Worm (Caenorhabditis elegans) whole organism, young adult: Measurements from ENCODE around the gene srt-68.

Source experiments
- C06A6.2 ChIP-seq: fragments of 200-800 bp; sonication (Bioruptor generic); conservative IDR thresholded peaks from 2 replicates; pipeline ENCODE4 v1.3.6; 2022; ENCODE audit warnings: missing genetic modification characterization, missing compliant biosample characterization
- D2030.7 ChIP-seq: fragments of 200-800 bp; sonication (Bioruptor generic); IDR thresholded peaks from 2 replicates; pipeline ENCODE4 v1.3.6; 2022; ENCODE audit warnings: missing genetic modification reagents, missing genetic modification characterization, missing compliant biosample characterization
- F23B12.7 ChIP-seq: sonication (generic microtip); optimal IDR thresholded peaks from 2 replicates; lab custom pipeline; 2017; ENCODE audit warnings: missing genetic modification characterization, mild to moderate bottlenecking, missing compliant biosample characterization, antibody characterized with exemption, moderate library complexity; ENCODE audit not compliant: insufficient read depth
- F33H1.4 ChIP-seq: fragments of 200-800 bp; sonication (Bioruptor generic); IDR thresholded peaks from 2 replicates; pipeline ENCODE4 v1.3.6; 2022; ENCODE audit warnings: missing genetic modification reagents, missing genetic modification characterization, missing compliant biosample characterization
- F39B2.1 ChIP-seq: fragments of 200-800 bp; sonication (Bioruptor generic); IDR thresholded peaks from 2 replicates; pipeline ENCODE4 v1.3.6; 2022; ENCODE audit warnings: missing genetic modification reagents, missing genetic modification characterization, missing compliant biosample characterization
- F55B11.4 ChIP-seq: sonication (generic microtip); optimal IDR thresholded peaks from 2 replicates; lab custom pipeline; 2016; ENCODE audit warnings: missing compliant biosample characterization, missing genetic modification characterization, borderline replicate concordance; ENCODE audit not compliant: insufficient read depth
- Y53G8AR.9 ChIP-seq: fragments of 200-800 bp; sonication (Bioruptor generic); conservative IDR thresholded peaks from 2 replicates; pipeline ENCODE4 v1.3.6; 2022; ENCODE audit warnings: missing genetic modification reagents, missing genetic modification characterization, missing compliant biosample characterization
- ZK185.1 ChIP-seq: sonication (generic microtip); optimal IDR thresholded peaks from 2 replicates; lab custom pipeline; 2016; ENCODE audit warnings: mild to moderate bottlenecking, missing genetic modification characterization, missing compliant biosample characterization; ENCODE audit not compliant: poor library complexity, severe bottlenecking
- akir-1 ChIP-seq: fragments of 200-800 bp; sonication (Bioruptor generic); optimal IDR thresholded peaks from 2 replicates; lab custom pipeline; 2018; ENCODE audit warnings: mild to moderate bottlenecking, missing genetic modification characterization, moderate library complexity, missing compliant biosample characterization
- ama-1 ChIP-seq, 3 experiments: fragments of 150-350 bp in 1 of 3; sonication (generic microtip) in 2 of 3; optimal IDR thresholded peaks; 2 replicates each; lab custom pipeline; 2014 to 2018; ENCODE audit warnings: missing biosample characterization in 2 of 3, missing genetic modification characterization in 2 of 3, missing genetic modification reagents in 2 of 3
- cebp-1 ChIP-seq, 2 experiments: fragments of 200-800 bp in 1 of 2; sonication (Bioruptor generic) in 1 of 2; sonication (generic microtip) in 1 of 2; IDR thresholded peaks in 1 of 2; optimal IDR thresholded peaks in 1 of 2; 2 replicates each; pipeline versions ENCODE4 v1.3.6 to Lab custom; 2017 to 2022; ENCODE audit warnings: missing compliant biosample characterization in 2 of 2, missing genetic modification characterization in 2 of 2, mild to moderate bottlenecking in 1 of 2, missing genetic modification reagents in 1 of 2, moderate library complexity in 1 of 2
- dox-1 ChIP-seq: fragments of 200-800 bp; sonication (Bioruptor generic); IDR thresholded peaks from 2 replicates; pipeline ENCODE4 v1.3.6; 2022; ENCODE audit warnings: missing genetic modification reagents, missing genetic modification characterization, missing compliant biosample characterization
- hrde-1 ChIP-seq: sonication (generic microtip); optimal IDR thresholded peaks from 2 replicates; lab custom pipeline; 2016; ENCODE audit warnings: missing genetic modification characterization, mild to moderate bottlenecking, missing compliant biosample characterization, moderate library complexity, missing genotype, missing genetic modification reagents, borderline replicate concordance
- let-607 ChIP-seq, 2 experiments: fragments of 200-800 bp in 1 of 2; sonication (Bioruptor generic) in 1 of 2; sonication (generic microtip) in 1 of 2; optimal IDR thresholded peaks; 2 replicates each; lab custom pipeline; 2016 to 2018; ENCODE audit warnings: mild to moderate bottlenecking in 2 of 2, missing compliant biosample characterization in 2 of 2, missing genetic modification characterization in 2 of 2, moderate library complexity in 2 of 2, missing genotype in 1 of 2
- lin-35 ChIP-seq, 3 experiments: fragments of 150-350 bp in 2 of 3; sonication (generic microtip) in 1 of 3; optimal IDR thresholded peaks; 2 replicates each; lab custom pipeline; 2014 to 2018; ENCODE audit warnings: missing biosample characterization in 3 of 3, missing genetic modification characterization in 3 of 3, missing genetic modification reagents in 3 of 3
- lin-54 ChIP-seq: fragments of 200-800 bp; sonication (Bioruptor generic); optimal IDR thresholded peaks from 2 replicates; lab custom pipeline; 2018; ENCODE audit warnings: mild to moderate bottlenecking, missing genetic modification characterization, missing compliant biosample characterization
- lsl-1 ChIP-seq: fragments of 200-800 bp; sonication (Bioruptor generic); optimal IDR thresholded peaks from 2 replicates; lab custom pipeline; 2018; ENCODE audit warnings: mild to moderate bottlenecking, missing genetic modification characterization, moderate library complexity, missing compliant biosample characterization
- madf-3 ChIP-seq: fragments of 200-800 bp; sonication (Bioruptor generic); IDR thresholded peaks from 2 replicates; pipeline ENCODE4 v1.3.6; 2022; ENCODE audit warnings: missing genetic modification reagents, missing genetic modification characterization, missing compliant biosample characterization
- madf-6 ChIP-seq: fragments of 200-800 bp; sonication (Bioruptor generic); IDR thresholded peaks from 2 replicates; pipeline ENCODE4 v1.3.6; 2022; ENCODE audit warnings: missing genetic modification reagents, missing genetic modification characterization, missing compliant biosample characterization
- madf-8 ChIP-seq: fragments of 200-800 bp; sonication (Bioruptor generic); conservative IDR thresholded peaks from 2 replicates; pipeline ENCODE4 v1.3.6; 2022; ENCODE audit warnings: missing genetic modification reagents, missing genetic modification characterization, missing compliant biosample characterization
- mcd-1 ChIP-seq: fragments of 200-800 bp; sonication (Bioruptor generic); IDR thresholded peaks from 2 replicates; pipeline ENCODE4 v1.3.6; 2022; ENCODE audit warnings: missing genetic modification reagents, missing genetic modification characterization, missing compliant biosample characterization
- nfyb-1 ChIP-seq: fragments of 200-800 bp; sonication (Bioruptor generic); IDR thresholded peaks from 2 replicates; pipeline ENCODE4 v1.3.6; 2022; ENCODE audit warnings: missing genetic modification reagents, missing genetic modification characterization, missing compliant biosample characterization
- nhr-80 ChIP-seq: sonication (generic microtip); optimal IDR thresholded peaks from 2 replicates; lab custom pipeline; 2016; ENCODE audit warnings: missing genetic modification characterization, missing compliant biosample characterization
- pbrm-1 ChIP-seq: fragments of 200-800 bp; sonication (Bioruptor generic); IDR thresholded peaks from 2 replicates; pipeline ENCODE4 v1.3.6; 2022; ENCODE audit warnings: missing genetic modification reagents, missing genetic modification characterization, missing compliant biosample characterization
- rcor-1 ChIP-seq: fragments of 200-800 bp; sonication (Bioruptor generic); IDR thresholded peaks from 2 replicates; pipeline ENCODE4 v1.3.6; 2022; ENCODE audit warnings: missing genetic modification reagents, missing genetic modification characterization, missing compliant biosample characterization
- snpc-3.4 ChIP-seq: sonication (generic microtip); optimal IDR thresholded peaks from 2 replicates; lab custom pipeline; 2017; ENCODE audit warnings: missing genetic modification characterization, mild to moderate bottlenecking, missing compliant biosample characterization, antibody characterized with exemption, moderate library complexity, missing genotype, missing genetic modification reagents
- tbp1 ChIP-seq: fragments of 200-800 bp; sonication (Bioruptor generic); optimal IDR thresholded peaks from 2 replicates; lab custom pipeline; 2018; ENCODE audit warnings: mild to moderate bottlenecking, missing genetic modification characterization, missing compliant biosample characterization
- ztf-18 ChIP-seq: sonication (generic microtip); optimal IDR thresholded peaks from 2 replicates; lab custom pipeline; 2016; ENCODE audit warnings: missing genotype, mild to moderate bottlenecking, missing genetic modification characterization, missing compliant biosample characterization

Gene srt-68

DNA sequence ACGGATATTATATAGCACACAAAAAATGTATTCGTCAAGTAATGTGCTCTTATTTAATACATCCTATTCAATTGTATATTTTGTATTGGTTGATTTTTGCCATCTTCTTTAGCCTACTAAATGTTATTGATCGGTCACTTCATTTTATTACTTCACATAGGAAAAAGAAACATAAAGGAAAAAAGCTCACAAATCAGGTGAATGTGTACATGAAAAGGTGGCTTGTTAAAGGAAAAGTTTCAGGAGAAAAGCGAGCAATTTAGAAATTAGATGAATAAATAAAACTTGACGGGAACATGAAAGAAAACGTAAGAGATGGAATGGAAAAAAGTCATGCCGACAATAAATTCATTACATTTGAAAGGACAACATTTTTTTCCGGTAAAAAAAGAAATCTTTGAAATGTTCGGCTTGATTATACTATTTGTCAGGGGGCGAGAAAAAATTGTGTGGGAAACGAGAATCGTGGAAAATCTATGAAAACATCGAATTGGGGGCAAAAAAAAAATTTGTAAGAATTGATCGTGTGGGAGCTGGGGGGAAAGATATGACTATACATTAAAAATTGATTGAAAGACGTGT lies 23.6 kb upstream of the srt-68 start (continued):
- TF ChIP-seq C06A6.2 (GFP tag; lab: Robert Waterston, UW) (no peak), madf-8 (GFP tag; lab: Robert Waterston, UW) (no peak), akir-1 (no peak)

DNA sequence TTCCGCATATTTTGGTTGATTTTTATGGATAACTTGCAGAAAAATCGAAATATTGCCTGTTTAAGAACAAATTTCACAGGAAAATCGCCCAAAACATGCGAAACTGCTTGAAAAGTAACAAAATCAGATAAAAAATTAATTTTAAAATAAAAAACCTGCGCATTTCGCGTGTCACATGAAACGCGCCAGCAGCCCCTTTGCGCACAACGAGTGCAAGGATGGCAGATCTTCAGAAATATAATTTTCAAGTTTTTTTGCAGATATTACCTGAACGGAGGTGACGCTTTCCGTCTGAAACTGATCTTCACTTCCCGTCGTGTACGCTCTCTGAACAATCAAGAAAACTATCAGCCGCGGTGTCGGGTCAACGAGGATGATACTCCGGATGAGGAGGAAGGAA lies 23.1 kb upstream of the srt-68 start:
- TF ChIP-seq F39B2.1 (GFP tag; lab: Robert Waterston, UW) (no peak), lin-35 (GFP tag; optimal IDR thresholded peaks at IDR 0.05; lab: Kevin White, UChicago) (peak in 2 of 3 experiments; percentile 22 to 47), nfyb-1 (GFP tag; lab: Robert Waterston, UW) (peak; percentile 16; the same call in 1 of the 2 replicates), mcd-1 (GFP tag; lab: Robert Waterston, UW) (peak; percentile 77), Y53G8AR.9 (0 out of 2 replicates have a peak, but pooled peaks have one; percentile 46), F23B12.7 (tag; lab: Kevin White, UChicago) (peak; percentile 9), ztf-18 (peak; percentile 92), D2030.7 (0 out of 2 replicates have a peak, but pooled peaks have one; percentile 16), nhr-80 (peak; percentile 8), madf-6 (GFP tag; lab: Robert Waterston, UW) (peak; percentile 31; the same call in 1 of the 2 replicates), cebp-1 (GFP tag; IDR thresholded peaks at IDR 0.05; lab: Robert Waterston, UW) (no peak), cebp-1 (tag; optimal IDR thresholded peaks at IDR 0.05; lab: Kevin White, UChicago) (peak; percentile 36), madf-8 (GFP tag; lab: Robert Waterston, UW) (no peak), dox-1 (GFP tag; lab: Robert Waterston, UW) (peak; percentile 72), rcor-1 (GFP tag; lab: Robert Waterston, UW) (no peak), tbp1 (no peak), let-607 (tag; optimal IDR thresholded peaks at IDR 0.05; lab: Kevin White, UChicago) (no peak), lsl-1 (GFP tag; lab: Kevin White, UChicago) (peak; percentile 15), madf-3 (GFP tag; lab: Robert Waterston, UW) (0 out of 2 replicates have a peak, but pooled peaks have one; percentile 61), ama-1 (optimal IDR thresholded peaks at IDR 0.05; lab: Kevin White, UChicago) (no peak), ama-1 (GFP tag; optimal IDR thresholded peaks at IDR 0.05; lab: Kevin White, UChicago) (no peak), F55B11.4 (no peak), pbrm-1 (no peak), F33H1.4 (peak; percentile 19; the same call in 1 of the 2 replicates), snpc-3.4 (tag; lab: Kevin White, UChicago) (peak; percentile 45), lin-54 (GFP tag; lab: Kevin White, UChicago) (peak; percentile 44), hrde-1 (tag; lab: Kevin White, UChicago) (no peak)

DNA sequence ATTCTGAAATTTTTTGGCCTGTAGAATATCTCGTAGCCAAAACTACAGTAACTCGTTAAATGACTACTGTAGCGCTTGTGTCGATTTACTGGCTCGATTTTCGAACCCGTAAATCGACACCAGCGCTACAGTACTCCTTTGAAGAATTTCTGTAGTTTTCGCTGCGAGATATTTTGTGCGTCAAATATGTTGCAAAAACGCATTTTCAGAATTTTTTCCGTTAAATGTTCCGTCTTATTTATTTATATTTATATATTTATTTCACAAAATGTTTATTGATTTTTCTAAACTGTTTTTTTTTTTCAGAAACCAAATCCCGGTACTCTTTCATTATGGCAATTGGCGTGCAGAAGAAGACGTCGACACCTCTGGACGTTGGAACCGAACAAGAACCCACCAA lies 21.9 kb upstream of the srt-68 start, which contains the start of gene natc-2:
TSS of gene natc-2 (plus strand) at position 301 of the 400 bp plus-strand sequence.
- TF ChIP-seq lsl-1 (GFP tag; lab: Kevin White, UChicago): peak; percentile 24
- no peak for TF ChIP-seq lin-54 (GFP tag; lab: Kevin White, UChicago)
- TF ChIP-seq, all 124 proteins: peak for 1

DNA sequence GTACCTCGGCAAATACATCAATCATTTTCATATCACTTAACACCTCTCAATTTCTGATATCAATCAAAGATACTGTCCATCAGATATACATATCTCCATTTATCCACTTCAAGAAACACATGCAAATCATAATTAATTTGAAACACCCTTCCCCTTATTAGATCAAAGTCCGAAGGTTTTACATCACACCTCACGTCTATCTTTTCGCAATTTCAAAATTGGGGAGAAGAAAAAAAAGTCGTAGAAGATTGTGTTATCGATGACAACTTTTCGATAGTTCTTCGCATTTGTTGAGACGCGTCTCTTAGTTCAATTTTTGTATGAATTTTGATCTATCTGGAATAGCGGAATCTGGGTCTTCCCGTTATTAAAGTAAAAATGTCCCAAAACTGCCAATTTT lies 21.3 kb upstream of the srt-68 start:
- TF ChIP-seq nhr-80 (peak; percentile 24), ZK185.1 (tag; lab: Kevin White, UChicago) (peak; percentile 32), rcor-1 (GFP tag; lab: Robert Waterston, UW) (peak; percentile 31; the same call in 1 of the 2 replicates), C06A6.2 (GFP tag; lab: Robert Waterston, UW) (no peak), cebp-1 (GFP tag; IDR thresholded peaks at IDR 0.05; lab: Robert Waterston, UW) (no peak), cebp-1 (tag; optimal IDR thresholded peaks at IDR 0.05; lab: Kevin White, UChicago) (peak; percentile 2)
